Fruit fly (Drosophila melanogaster) whole organism, embryonic: Measurements from ENCODE around the gene CG34451.

Source experiments
- CG10366 ChIP-seq: fragments of 200-800 bp; sonication (Bioruptor generic); IDR thresholded peaks from 2 replicates; pipeline ENCODE4 v1.3.6; 2022; ENCODE audit warnings: missing biosample characterization, missing genetic modification characterization
- CG10543 ChIP-seq: fragments of 200-800 bp; sonication (Bioruptor generic); optimal IDR thresholded peaks from 3 replicates; lab custom pipeline; 2017; ENCODE audit warnings: missing biosample characterization, mild to moderate bottlenecking, missing genetic modification characterization, moderate library complexity
- CG11560 ChIP-seq: fragments of 200-800 bp; sonication (Bioruptor generic); IDR thresholded peaks from 3 replicates; pipeline ENCODE4 v1.3.6; 2022; ENCODE audit warnings: missing biosample characterization, missing genetic modification characterization
- CG12236 ChIP-seq: fragments of 200-800 bp; sonication (Bioruptor generic); optimal IDR thresholded peaks from 2 replicates; lab custom pipeline; 2016; ENCODE audit warnings: missing biosample characterization, missing genetic modification characterization
- CG13123 ChIP-seq: fragments of 200-800 bp; sonication (Bioruptor generic); optimal IDR thresholded peaks from 2 replicates; lab custom pipeline; 2016; ENCODE audit warnings: missing biosample characterization, missing genetic modification characterization
- CG14441 ChIP-seq: fragments of 200-800 bp; sonication (Bioruptor generic); IDR thresholded peaks from 2 replicates; pipeline ENCODE4 v1.3.6; 2022; ENCODE audit warnings: missing biosample characterization, missing genetic modification characterization
- CG15479 ChIP-seq: fragments of 200-800 bp; sonication (Bioruptor generic); optimal IDR thresholded peaks from 3 replicates; lab custom pipeline; 2019; ENCODE audit warnings: missing biosample characterization, mild to moderate bottlenecking, missing genetic modification characterization, moderate library complexity
- CG16815 ChIP-seq: fragments of 200-800 bp; sonication (Bioruptor generic); optimal IDR thresholded peaks from 3 replicates; lab custom pipeline; 2017; ENCODE audit warnings: missing biosample characterization, mild to moderate bottlenecking, missing genetic modification characterization
- CG17361 ChIP-seq: fragments of 200-800 bp; sonication (Bioruptor generic); IDR thresholded peaks from 3 replicates; pipeline ENCODE4 v1.3.6; 2022; ENCODE audit warnings: missing biosample characterization, missing genetic modification characterization
- CG17802 ChIP-seq: fragments of 200-800 bp; sonication (Bioruptor generic); optimal IDR thresholded peaks from 2 replicates; lab custom pipeline; 2018; ENCODE audit warnings: missing biosample characterization, mild to moderate bottlenecking, missing genetic modification characterization, moderate library complexity
- CG18476 ChIP-seq: fragments of 200-800 bp; sonication (Bioruptor generic); optimal IDR thresholded peaks from 2 replicates; lab custom pipeline; 2016; ENCODE audit warnings: missing biosample characterization, mild to moderate bottlenecking, missing genetic modification characterization
- CG32772 ChIP-seq: fragments of 200-800 bp; sonication (Bioruptor generic); IDR thresholded peaks from 2 replicates; pipeline ENCODE4 v1.3.6; 2022; ENCODE audit warnings: missing biosample characterization, missing genetic modification characterization
- CG34376 ChIP-seq: fragments of 200-800 bp; sonication (Bioruptor generic); optimal IDR thresholded peaks from 2 replicates; lab custom pipeline; 2018; ENCODE audit warnings: missing biosample characterization, mild to moderate bottlenecking, missing genetic modification characterization
- CG6765 ChIP-seq: fragments of 200-800 bp; sonication (Bioruptor generic); optimal IDR thresholded peaks from 3 replicates; lab custom pipeline; 2017; ENCODE audit warnings: missing biosample characterization, mild to moderate bottlenecking, missing genetic modification characterization
- CG7357 ChIP-seq: fragments of 200-800 bp; sonication (Bioruptor generic); IDR thresholded peaks from 3 replicates; pipeline ENCODE4 v1.3.6; 2022; ENCODE audit warnings: missing biosample characterization, missing genetic modification characterization
- CG9609 ChIP-seq: fragments of 200-800 bp; sonication (Bioruptor generic); optimal IDR thresholded peaks from 3 replicates; lab custom pipeline; 2016; ENCODE audit warnings: missing biosample characterization, missing genetic modification characterization
- CG9817 ChIP-seq: fragments of 200-800 bp; sonication (Bioruptor generic); optimal IDR thresholded peaks from 2 replicates; lab custom pipeline; 2018; ENCODE audit warnings: missing biosample characterization, mild to moderate bottlenecking, missing genetic modification characterization, moderate library complexity
- CHES-1-like ChIP-seq: fragments of 200-800 bp; sonication (Bioruptor generic); optimal IDR thresholded peaks from 2 replicates; lab custom pipeline; 2016; ENCODE audit warnings: missing biosample characterization, missing genetic modification characterization
- D ChIP-seq, 2 experiments: fragments of 200-800 bp in 1 of 2; fragments of >200 bp in 1 of 2; sonication (Bioruptor generic) in 1 of 2; optimal IDR thresholded peaks; 2 replicates in 1 of 2; 3 replicates in 1 of 2; lab custom pipeline; 2017; ENCODE audit warnings: mild to moderate bottlenecking in 1 of 2, missing biosample characterization in 1 of 2, missing genetic modification characterization in 1 of 2, missing genetic modification reagents in 1 of 2
- ERR ChIP-seq: fragments of 200-800 bp; sonication (Bioruptor generic); optimal IDR thresholded peaks from 2 replicates; lab custom pipeline; 2016; ENCODE audit warnings: missing biosample characterization, missing genetic modification characterization
- HLHmδ ChIP-seq: fragments of 200-800 bp; sonication (Bioruptor generic); optimal IDR thresholded peaks from 2 replicates; lab custom pipeline; 2018; ENCODE audit warnings: missing biosample characterization, mild to moderate bottlenecking, missing genetic modification characterization, moderate library complexity
- HmgD ChIP-seq: fragments of 200-800 bp; sonication (Bioruptor generic); optimal IDR thresholded peaks from 3 replicates; lab custom pipeline; 2016; ENCODE audit warnings: missing biosample characterization, missing genetic modification characterization
- Meics ChIP-seq: fragments of 200-800 bp; sonication (Bioruptor generic); optimal IDR thresholded peaks from 2 replicates; lab custom pipeline; 2017; ENCODE audit warnings: missing biosample characterization, mild to moderate bottlenecking, missing genetic modification characterization
- Oli ChIP-seq: fragments of 200-800 bp; sonication (Bioruptor generic); optimal IDR thresholded peaks from 2 replicates; lab custom pipeline; 2018; ENCODE audit warnings: missing biosample characterization, mild to moderate bottlenecking, missing genetic modification characterization, moderate library complexity
- PHDP ChIP-seq: fragments of 200-800 bp; sonication (Bioruptor generic); optimal IDR thresholded peaks from 3 replicates; lab custom pipeline; 2018; ENCODE audit warnings: missing biosample characterization, mild to moderate bottlenecking, missing genetic modification characterization, moderate library complexity
- Vsx1 ChIP-seq: fragments of 200-800 bp; sonication (Bioruptor generic); optimal IDR thresholded peaks from 2 replicates; lab custom pipeline; 2017; ENCODE audit warnings: missing biosample characterization, mild to moderate bottlenecking, missing genetic modification characterization, missing genetic modification reagents
- bsh ChIP-seq, 2 experiments: fragments of 200-800 bp; sonication (Bioruptor generic); optimal IDR thresholded peaks; 2 replicates each; lab custom pipeline; 2017 to 2018; ENCODE audit warnings: mild to moderate bottlenecking in 2 of 2, missing biosample characterization in 2 of 2, missing genetic modification characterization in 2 of 2, moderate library complexity in 1 of 2
- chinmo ChIP-seq: fragments of 200-800 bp; sonication (Bioruptor generic); IDR thresholded peaks from 4 replicates; pipeline ENCODE4 v1.3.6; 2022; ENCODE audit warnings: missing biosample characterization, missing genetic modification characterization; ENCODE audit not compliant: partially characterized antibody
- crp ChIP-seq, 2 experiments: fragments of 200-800 bp; sonication (Bioruptor generic); optimal IDR thresholded peaks; 2 replicates in 1 of 2; 3 replicates in 1 of 2; lab custom pipeline; 2017; ENCODE audit warnings: missing biosample characterization in 2 of 2, missing genetic modification characterization in 2 of 2, mild to moderate bottlenecking in 1 of 2, moderate library complexity in 1 of 2
- danr ChIP-seq: fragments of 200-800 bp; sonication (Bioruptor generic); IDR thresholded peaks from 2 replicates; pipeline ENCODE4 v1.3.6; 2022; ENCODE audit warnings: missing biosample characterization, missing genetic modification characterization
- dmrt11E ChIP-seq: fragments of 200-800 bp; sonication (Bioruptor generic); optimal IDR thresholded peaks from 3 replicates; lab custom pipeline; 2018; ENCODE audit warnings: missing biosample characterization, mild to moderate bottlenecking, missing genetic modification characterization, moderate library complexity
- esg ChIP-seq: fragments of 200-800 bp; sonication (Bioruptor generic); conservative IDR thresholded peaks from 2 replicates; pipeline ENCODE4 v1.3.6; 2022; ENCODE audit warnings: missing biosample characterization, missing genetic modification characterization
- ewg ChIP-seq: fragments of 200-800 bp; sonication (Bioruptor generic); optimal IDR thresholded peaks from 3 replicates; lab custom pipeline; 2017; ENCODE audit warnings: mild to moderate bottlenecking, missing biosample characterization, missing genetic modification reagents, missing genetic modification characterization
- fru ChIP-seq: fragments of >200 bp; optimal IDR thresholded peaks from 2 replicates; lab custom pipeline; 2017
- gfzf ChIP-seq: fragments of 200-800 bp; sonication (Bioruptor generic); optimal IDR thresholded peaks from 2 replicates; lab custom pipeline; 2016; ENCODE audit warnings: missing biosample characterization, mild to moderate bottlenecking, missing genetic modification characterization, moderate library complexity
- hbn ChIP-seq: fragments of 200-800 bp; sonication (Bioruptor generic); IDR thresholded peaks from 2 replicates; pipeline ENCODE4 v1.3.6; 2022; ENCODE audit warnings: missing biosample characterization, missing genetic modification characterization; ENCODE audit not compliant: partially characterized antibody
- inv ChIP-seq: fragments of 200-800 bp; sonication (Bioruptor generic); IDR thresholded peaks from 2 replicates; pipeline ENCODE4 v1.3.6; 2022; ENCODE audit warnings: missing biosample characterization, missing genetic modification characterization; ENCODE audit not compliant: partially characterized antibody
- lov ChIP-seq, 2 experiments: fragments of 200-800 bp in 1 of 2; fragments of >200 bp in 1 of 2; sonication (Bioruptor generic) in 1 of 2; IDR thresholded peaks in 1 of 2; optimal IDR thresholded peaks in 1 of 2; 2 replicates in 1 of 2; 3 replicates in 1 of 2; pipeline versions ENCODE4 v1.3.6 to Lab custom; 2017 to 2022; ENCODE audit warnings: missing biosample characterization in 1 of 2, missing genetic modification characterization in 1 of 2
- luna ChIP-seq: fragments of 200-800 bp; sonication (Bioruptor generic); optimal IDR thresholded peaks from 2 replicates; lab custom pipeline; 2016; ENCODE audit warnings: missing biosample characterization, missing genetic modification characterization
- p53 ChIP-seq: fragments of 200-800 bp; sonication (Bioruptor generic); optimal IDR thresholded peaks from 2 replicates; lab custom pipeline; 2016; ENCODE audit warnings: missing biosample characterization, missing genetic modification characterization
- row ChIP-seq: fragments of 200-800 bp; sonication (Bioruptor generic); IDR thresholded peaks from 3 replicates; pipeline ENCODE4 v1.3.6; 2022; ENCODE audit warnings: missing biosample characterization, missing genetic modification characterization
- run ChIP-seq: fragments of 200-800 bp; sonication (Bioruptor generic); optimal IDR thresholded peaks from 3 replicates; lab custom pipeline; 2018; ENCODE audit warnings: missing biosample characterization, mild to moderate bottlenecking, missing genetic modification characterization
- slbo ChIP-seq: fragments of 200-800 bp; sonication (Bioruptor generic); IDR thresholded peaks from 2 replicates; pipeline ENCODE4 v1.3.6; 2022; ENCODE audit warnings: missing biosample characterization, missing genetic modification characterization
- slp2 ChIP-seq: fragments of 200-800 bp; sonication (Bioruptor generic); optimal IDR thresholded peaks from 2 replicates; lab custom pipeline; 2016; ENCODE audit warnings: missing biosample characterization, missing genetic modification characterization
- sna ChIP-seq: fragments of 200-800 bp; sonication (Bioruptor generic); IDR thresholded peaks from 2 replicates; pipeline ENCODE4 v1.3.6; 2022; ENCODE audit warnings: missing biosample characterization, missing genetic modification characterization; ENCODE audit not compliant: partially characterized antibody
- ssp ChIP-seq: fragments of 200-800 bp; sonication (Bioruptor generic); IDR thresholded peaks from 2 replicates; pipeline ENCODE4 v1.3.6; 2022; ENCODE audit warnings: missing biosample characterization, missing genetic modification characterization
- tgo ChIP-seq: fragments of 200-800 bp; sonication (Bioruptor generic); IDR thresholded peaks from 3 replicates; pipeline ENCODE4 v1.3.6; 2022; ENCODE audit warnings: missing biosample characterization, missing genetic modification characterization
- tin ChIP-seq: fragments of 200-800 bp; sonication (Bioruptor generic); optimal IDR thresholded peaks from 3 replicates; lab custom pipeline; 2016; ENCODE audit warnings: missing biosample characterization, missing genetic modification characterization
- tio ChIP-seq: fragments of 200-800 bp; sonication (Bioruptor generic); optimal IDR thresholded peaks from 2 replicates; lab custom pipeline; 2017; ENCODE audit warnings: missing biosample characterization, missing genetic modification characterization, inconsistent platforms
- twi ChIP-seq: fragments of 200-800 bp; optimal IDR thresholded peaks from 2 replicates; lab custom pipeline; 2019; ENCODE audit warnings: missing biosample characterization, mild to moderate bottlenecking, missing genetic modification characterization, moderate library complexity
- vvl ChIP-seq: fragments of 200-800 bp; sonication (Bioruptor generic); IDR thresholded peaks from 2 replicates; pipeline ENCODE4 v1.3.6; 2022; ENCODE audit warnings: missing biosample characterization, missing genetic modification characterization

The CG34451 gene

DNA sequence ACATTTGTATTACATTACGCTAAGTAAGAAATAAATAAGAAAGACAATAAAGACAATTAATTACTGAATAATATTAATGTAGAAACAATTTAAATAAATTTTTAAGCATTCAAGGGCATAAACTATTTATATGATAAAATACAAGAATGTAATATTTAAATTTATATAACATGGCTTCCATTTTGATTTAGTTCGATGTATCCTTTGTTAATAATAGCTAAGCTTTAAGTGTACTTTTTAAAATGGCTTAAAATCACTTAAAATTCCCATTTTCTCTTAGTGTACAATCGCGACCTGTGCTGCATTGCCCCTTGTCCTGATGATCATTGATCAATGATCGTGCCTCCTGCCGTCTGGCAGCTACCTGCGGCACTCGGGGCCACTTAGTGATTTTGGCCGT, 21.4 kb downstream of the CG34451 start (continued):
- TF ChIP-seq CG32772 (GFP tag; lab: Robert Waterston, UW), result no peak
- TF ChIP-seq CG17361 (GFP tag; lab: Robert Waterston, UW), result peak; percentile 72
- no peak for TF ChIP-seq Vsx1
- no peak for TF ChIP-seq CG10366
- TF ChIP-seq fru, result no peak
- no peak for TF ChIP-seq crp (GFP tag; optimal IDR thresholded peaks at IDR 0.05; lab: Kevin White, UChicago)
- TF ChIP-seq CG15479 (GFP tag; lab: Kevin White, UChicago), result no peak
- TF ChIP-seq ERR (GFP tag; lab: Kevin White, UChicago), result no peak
- peak; percentile 27 for TF ChIP-seq CG16815
- no peak for TF ChIP-seq p53 (GFP tag; lab: Kevin White, UChicago)
- TF ChIP-seq CG9609 (GFP tag; lab: Kevin White, UChicago), result no peak
- no peak for TF ChIP-seq danr
- no peak for TF ChIP-seq CG34376 (GFP tag; lab: Kevin White, UChicago)
- no peak for TF ChIP-seq CG7357
- TF ChIP-seq sna (GFP tag; lab: Robert Waterston, UW), result no peak
- no peak for TF ChIP-seq luna (GFP tag; lab: Kevin White, UChicago)
- TF ChIP-seq CG6765, result no peak
- TF ChIP-seq CG10543, result no peak
- TF ChIP-seq PHDP, result no peak
- TF ChIP-seq D (optimal IDR thresholded peaks at IDR 0.05; lab: Kevin White, UChicago), result no peak
- TF ChIP-seq D (GFP tag; optimal IDR thresholded peaks at IDR 0.05; lab: Kevin White, UChicago), result peak; percentile 29
- TF ChIP-seq CG9817 (tag; lab: Kevin White, UChicago), result no peak
- no peak for TF ChIP-seq Meics (GFP tag; lab: Kevin White, UChicago)
- no peak for TF ChIP-seq CG14441 (GFP tag; lab: Robert Waterston, UW)
- no peak for TF ChIP-seq CHES-1-like (GFP tag; lab: Kevin White, UChicago)
- no peak for TF ChIP-seq vvl
- TF ChIP-seq tio (GFP tag; lab: Kevin White, UChicago), result no peak
- TF ChIP-seq dmrt11E (tag; lab: Kevin White, UChicago), result peak; percentile 86
- no peak for TF ChIP-seq HmgD (GFP tag; lab: Kevin White, UChicago)
- TF ChIP-seq esg (GFP tag; lab: Robert Waterston, UW), result no peak
- TF ChIP-seq CG11560 (tag; lab: Robert Waterston, UW), result no peak
- TF ChIP-seq ewg (GFP tag; lab: Kevin White, UChicago), result no peak
- no peak for TF ChIP-seq chinmo (GFP tag; lab: Robert Waterston, UW)
- no peak for TF ChIP-seq tin (GFP tag; lab: Kevin White, UChicago)
- no peak for TF ChIP-seq HLHmδ (GFP tag; lab: Kevin White, UChicago)
- TF ChIP-seq CG18476 (GFP tag; lab: Kevin White, UChicago), result no peak
- TF ChIP-seq bsh (GFP tag; optimal IDR thresholded peaks at IDR 0.05; lab: Kevin White, UChicago), result peak in 1 of 2 experiments; percentile 18
- TF ChIP-seq slp2 (GFP tag; lab: Kevin White, UChicago), result no peak
- no peak for TF ChIP-seq gfzf (GFP tag; lab: Kevin White, UChicago)
- TF ChIP-seq twi (tag; lab: Kevin White, UChicago), result peak; percentile 4
- no peak for TF ChIP-seq CG13123 (GFP tag; lab: Kevin White, UChicago)
- no peak for TF ChIP-seq lov (optimal IDR thresholded peaks at IDR 0.05; lab: Kevin White, UChicago)
- TF ChIP-seq lov (GFP tag; IDR thresholded peaks at IDR 0.05; lab: Robert Waterston, UW), result no peak
- TF ChIP-seq tgo, result no peak
- TF ChIP-seq row (GFP tag; lab: Robert Waterston, UW), result no peak
- no peak for TF ChIP-seq CG17802 (tag; lab: Kevin White, UChicago)
- TF ChIP-seq CG12236 (GFP tag; lab: Kevin White, UChicago), result no peak
- TF ChIP-seq run, result no peak
- no peak for TF ChIP-seq slbo (GFP tag; lab: Robert Waterston, UW)
- TF ChIP-seq ssp (GFP tag; lab: Robert Waterston, UW), result no peak
- no peak for TF ChIP-seq hbn
- TF ChIP-seq inv, result no peak
- no peak for TF ChIP-seq Oli (tag; lab: Kevin White, UChicago)
